Fruit fly (Drosophila melanogaster) whole organism, prepupa: ENCODE results near the gene salr.

Experiments
- Blimp-1 ChIP-seq: fragments of 200-800 bp; sonication (Bioruptor generic); optimal IDR thresholded peaks from 3 replicates; lab custom pipeline; 2017; ENCODE audit warnings: missing biosample characterization, missing genetic modification characterization, mild to moderate bottlenecking, moderate library complexity, missing genetic modification reagents
- CG11762 ChIP-seq: fragments of 200-800 bp; sonication (Bioruptor generic); optimal IDR thresholded peaks from 3 replicates; lab custom pipeline; 2016; ENCODE audit warnings: missing biosample characterization, missing genetic modification characterization; ENCODE audit not compliant: insufficient read depth
- CG16779 ChIP-seq: fragments of 200-800 bp; sonication (Bioruptor generic); optimal IDR thresholded peaks from 3 replicates; lab custom pipeline; 2017; ENCODE audit warnings: missing biosample characterization, mild to moderate bottlenecking, missing genetic modification characterization
- CG8632 ChIP-seq: fragments of 200-800 bp; sonication (Bioruptor generic); optimal IDR thresholded peaks from 3 replicates; lab custom pipeline; 2016; ENCODE audit warnings: missing biosample characterization, missing genetic modification characterization
- Eip78C ChIP-seq: fragments of 200-800 bp; sonication (Bioruptor generic); peaks from one replicate; lab custom pipeline; 2016; ENCODE audit warnings: missing biosample characterization, missing genetic modification characterization
- Eip93F ChIP-seq: fragments of 200-800 bp; sonication (Bioruptor generic); optimal IDR thresholded peaks from 2 replicates; lab custom pipeline; 2016; ENCODE audit warnings: missing biosample characterization, mild to moderate bottlenecking, missing genetic modification characterization
- Ets96B ChIP-seq: fragments of 200-800 bp; optimal IDR thresholded peaks from 2 replicates; lab custom pipeline; 2019; ENCODE audit warnings: missing biosample characterization, mild to moderate bottlenecking, missing genetic modification characterization, moderate library complexity
- Lpt ChIP-seq: fragments of 200-800 bp; sonication (Bioruptor generic); optimal IDR thresholded peaks from 3 replicates; lab custom pipeline; 2016; ENCODE audit warnings: missing biosample characterization, missing genetic modification characterization
- OdsH ChIP-seq: fragments of 200-800 bp; sonication (Bioruptor generic); optimal IDR thresholded peaks from 3 replicates; lab custom pipeline; 2016; ENCODE audit warnings: missing biosample characterization, missing genetic modification characterization
- Sox15 ChIP-seq: fragments of 200-800 bp; sonication (Bioruptor generic); optimal IDR thresholded peaks from 3 replicates; lab custom pipeline; 2016; ENCODE audit warnings: missing biosample characterization, missing genetic modification characterization
- acj6 ChIP-seq: fragments of 200-800 bp; sonication (Bioruptor generic); optimal IDR thresholded peaks from 3 replicates; lab custom pipeline; 2016; ENCODE audit warnings: missing biosample characterization, missing genetic modification characterization
- svp ChIP-seq: fragments of 200-800 bp; sonication (Bioruptor generic); peaks from one replicate; lab custom pipeline; 2016; ENCODE audit warnings: missing biosample characterization, missing genetic modification characterization

- TF ChIP-seq CG16779 (tag; lab: Kevin White, UChicago): no peak
- TF ChIP-seq CG8632 (GFP tag; lab: Kevin White, UChicago): no peak
- TF ChIP-seq OdsH (GFP tag; lab: Kevin White, UChicago): peak; percentile 30
- no peak for TF ChIP-seq Sox15 (GFP tag; lab: Kevin White, UChicago)
- TF ChIP-seq Eip93F: no peak
- TF ChIP-seq svp (GFP tag; lab: Kevin White, UChicago): peak; percentile 40
- TF ChIP-seq CG11762 (GFP tag; lab: Kevin White, UChicago): no peak
- no peak for TF ChIP-seq acj6 (GFP tag; lab: Kevin White, UChicago)
- TF ChIP-seq Ets96B (tag; lab: Kevin White, UChicago): no peak
- no peak for TF ChIP-seq Lpt (GFP tag; lab: Kevin White, UChicago)
- TF ChIP-seq Eip78C (GFP tag; lab: Kevin White, UChicago): no peak
- no peak for TF ChIP-seq Blimp-1 (GFP tag; lab: Kevin White, UChicago)
Measured at dm6 chr2L:11417502-11417901, 58.8 kb downstream of the salr start.
